Fruit fly (Drosophila melanogaster): ENCODE data around the gene CG32756.

CG32756 gene

dm6 chrX:5915752-5916493 lies 29.6 kb upstream of the CG32756 start (continued):
- TF ChIP-seq E2f1 (GFP tag; IDR thresholded peaks at IDR 0.05) (no peak), Antp (GFP tag; optimal IDR thresholded peaks at IDR 0.05) (no peak), Fer1 (GFP tag; optimal IDR thresholded peaks at IDR 0.05) (peak; percentile 26), CG31365 (tag; optimal IDR thresholded peaks at IDR 0.05) (no peak), Gsc (GFP tag; IDR thresholded peaks at IDR 0.05) (no peak), org-1 (GFP tag; optimal IDR thresholded peaks at IDR 0.05) (no peak), CG16815 (GFP tag; optimal IDR thresholded peaks at IDR 0.05) (no peak), yki (optimal IDR thresholded peaks at IDR 0.05) (no peak), CG14050 (GFP tag; IDR thresholded peaks at IDR 0.05) (no peak), grn (GFP tag; optimal IDR thresholded peaks at IDR 0.05) (no peak), HLHmδ (GFP tag; optimal IDR thresholded peaks at IDR 0.05) (no peak), Hand (GFP tag; optimal IDR thresholded peaks at IDR 0.05) (no peak), CG43689 (GFP tag; IDR thresholded peaks at IDR 0.05) (no peak), CG6765 (GFP tag; optimal IDR thresholded peaks at IDR 0.05) (no peak), Ravus (GFP tag; IDR thresholded peaks at IDR 0.05) (no peak), amos (GFP tag; IDR thresholded peaks at IDR 0.05; ENCODE audit: partially characterized antibody) (peak; percentile 63; the same call in 1 of the 2 replicates), CG4730 (GFP tag; IDR thresholded peaks at IDR 0.05) (no peak), CG12104 (GFP tag; optimal IDR thresholded peaks at IDR 0.05) (no peak), rib (GFP tag; IDR thresholded peaks at IDR 0.05) (no peak), CG18764 (GFP tag; optimal IDR thresholded peaks at IDR 0.05) (no peak), zen2 (GFP tag; IDR thresholded peaks at IDR 0.05; ENCODE audit: partially characterized antibody) (no peak), chinmo (GFP tag; IDR thresholded peaks at IDR 0.05; ENCODE audit: partially characterized antibody) (0 out of 4 replicates have a peak, but pooled peaks have one; percentile 18), gfzf (GFP tag; optimal IDR thresholded peaks at IDR 0.05) (peak; percentile 12), MBD-R2 (GFP tag; IDR thresholded peaks at IDR 0.05) (no peak), CG12942 (GFP tag; optimal IDR thresholded peaks at IDR 0.05) (no peak), CG12219 (GFP tag; optimal IDR thresholded peaks at IDR 0.05) (no peak), CG17802 (tag; optimal IDR thresholded peaks at IDR 0.05) (no peak), CG1233 (GFP tag; optimal IDR thresholded peaks at IDR 0.05) (no peak), fu2 (GFP tag; optimal IDR thresholded peaks at IDR 0.05) (no peak), slbo (GFP tag; IDR thresholded peaks at IDR 0.05) (no peak), dati (GFP tag; IDR thresholded peaks at IDR 0.05) (no peak), crol (GFP tag; IDR thresholded peaks at IDR 0.05) (peak; percentile 69), Sry-δ (GFP tag; optimal IDR thresholded peaks at IDR 0.05) (peak; percentile 74), Hmr (GFP tag; optimal IDR thresholded peaks at IDR 0.05) (peak; percentile 18), HLH4C (GFP tag; IDR thresholded peaks at IDR 0.05; ENCODE audit: partially characterized antibody) (peak; percentile 15; the same call in 1 of the 3 replicates), gsb (GFP tag; IDR thresholded peaks at IDR 0.05) (no peak), Vsx1 (GFP tag; optimal IDR thresholded peaks at IDR 0.05) (peak; percentile 72), usp (GFP tag; optimal IDR thresholded peaks at IDR 0.05) (no peak), CG5953 (GFP tag; IDR thresholded peaks at IDR 0.05) (no peak), ind (GFP tag; optimal IDR thresholded peaks at IDR 0.05) (no peak), zfh1 (GFP tag; IDR thresholded peaks at IDR 0.05) (0 out of 3 replicates have a peak, but pooled peaks have one; percentile 17), mirr (GFP tag; optimal IDR thresholded peaks at IDR 0.05) (no peak), Oli (tag; optimal IDR thresholded peaks at IDR 0.05) (no peak), CG8765 (GFP tag; IDR thresholded peaks at IDR 0.05) (no peak), sd (tag; optimal IDR thresholded peaks at IDR 0.05) (no peak), salm (tag; optimal IDR thresholded peaks at IDR 0.05) (no peak), trem (tag; optimal IDR thresholded peaks at IDR 0.05) (no peak), aop (GFP tag; IDR thresholded peaks at IDR 0.05) (no peak), bbx (GFP tag; IDR thresholded peaks at IDR 0.05; ENCODE audit: partially characterized antibody) (peak; percentile 47; the same call in 1 of the 2 replicates), Optix (GFP tag; IDR thresholded peaks at IDR 0.05) (no peak), CG15601 (tag; optimal IDR thresholded peaks at IDR 0.05) (no peak)
